Worm (Caenorhabditis elegans) whole organism, mixed stage, embryonic: ENCODE measurements around the gene ugt-65.

Experiments used
- lin-13 ChIP-seq: fragments of 150-350 bp; optimal IDR thresholded peaks from 2 replicates; lab custom pipeline; 2014; ENCODE audit warnings: missing biosample characterization, missing genetic modification characterization
- lsy-2 ChIP-seq: fragments of 150-350 bp; optimal IDR thresholded peaks from 2 replicates; lab custom pipeline; 2014; ENCODE audit warnings: missing biosample characterization, missing genetic modification characterization
- nhr-76 ChIP-seq: sonication (generic microtip); optimal IDR thresholded peaks from 2 replicates; lab custom pipeline; 2017; ENCODE audit warnings: missing biosample characterization, missing genetic modification characterization
- snpc-4 ChIP-seq: fragments of 150-350 bp; optimal IDR thresholded peaks from 2 replicates; lab custom pipeline; 2014; ENCODE audit warnings: missing biosample characterization, missing genetic modification characterization
- sptf-1 ChIP-seq: sonication (generic microtip); optimal IDR thresholded peaks from 2 replicates; lab custom pipeline; 2017; ENCODE audit warnings: mild to moderate bottlenecking, missing genetic modification characterization, moderate library complexity, missing compliant biosample characterization
- unc-39 ChIP-seq: fragments of 150-350 bp; optimal IDR thresholded peaks from 2 replicates; lab custom pipeline; 2014; ENCODE audit warnings: missing biosample characterization, missing genetic modification characterization

DNA sequence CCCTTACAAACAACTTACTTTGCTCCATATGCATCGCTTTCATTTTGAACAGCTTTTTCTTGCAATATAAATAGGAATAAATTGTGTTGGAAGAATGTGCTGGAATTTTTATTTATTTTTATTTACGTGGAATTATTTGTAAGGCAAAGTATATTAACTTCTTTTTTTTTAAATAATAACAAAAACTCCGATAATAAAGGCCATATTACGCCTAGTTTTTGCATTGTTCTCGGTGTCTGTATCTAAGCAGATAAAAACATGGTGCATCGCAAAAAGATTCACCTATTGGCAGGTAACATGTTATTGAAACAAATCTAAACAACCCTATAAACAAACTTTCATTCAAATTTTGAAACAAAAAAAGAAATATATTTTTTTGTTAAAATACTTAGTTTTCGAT is 42.9 kb downstream of the ugt-65 start, which contains the start of gene C25G4.8:
- TF ChIP-seq lin-13 (tag; lab: Kevin White, UChicago), result no peak
- TF ChIP-seq unc-39 (tag; lab: Kevin White, UChicago), result no peak
- no peak for TF ChIP-seq snpc-4
- no peak for TF ChIP-seq nhr-76 (tag; lab: Kevin White, UChicago)
- no peak for TF ChIP-seq lsy-2 (tag; lab: Kevin White, UChicago)
- TF ChIP-seq sptf-1, result no peak
